Worm (Caenorhabditis elegans) whole organism, L4 larva: ENCODE measurements around the gene R08C7.5.

Source experiments
- F37D6.2 ChIP-seq: sonication (generic microtip); optimal IDR thresholded peaks from 2 replicates; lab custom pipeline; 2016; ENCODE audit warnings: mild to moderate bottlenecking, missing genetic modification characterization, missing compliant biosample characterization
- F49E8.2 ChIP-seq: sonication (generic microtip); optimal IDR thresholded peaks from 2 replicates; lab custom pipeline; 2016; ENCODE audit warnings: missing compliant biosample characterization, mild to moderate bottlenecking, missing genetic modification characterization, borderline replicate concordance
- R02D3.7 ChIP-seq: fragments of 150-350 bp; sonication (generic microtip); optimal IDR thresholded peaks from 3 replicates; lab custom pipeline; 2014; ENCODE audit warnings: missing biosample characterization, missing genetic modification characterization
- T20F7.1 ChIP-seq: fragments of 200-800 bp; sonication (Bioruptor generic); optimal IDR thresholded peaks from 2 replicates; lab custom pipeline; 2018; ENCODE audit warnings: mild to moderate bottlenecking, missing genetic modification characterization, missing compliant biosample characterization
- Y75B8A.6 ChIP-seq: fragments of 200-800 bp; sonication (Bioruptor generic); IDR thresholded peaks from 2 replicates; pipeline ENCODE4 v1.3.6; 2022; ENCODE audit warnings: missing genetic modification reagents, missing genetic modification characterization, missing compliant biosample characterization
- ZK337.2 ChIP-seq: fragments of 200-800 bp; sonication (Bioruptor generic); IDR thresholded peaks from 2 replicates; pipeline ENCODE4 v1.3.6; 2022; ENCODE audit warnings: missing genetic modification reagents, missing genetic modification characterization, missing compliant biosample characterization
- ceh-32 ChIP-seq: sonication (generic microtip); optimal IDR thresholded peaks from 2 replicates; lab custom pipeline; 2016; ENCODE audit warnings: mild to moderate bottlenecking, missing genetic modification characterization, missing compliant biosample characterization; ENCODE audit not compliant: poor library complexity
- ceh-62 ChIP-seq: sonication (generic microtip); optimal IDR thresholded peaks from 2 replicates; lab custom pipeline; 2017; ENCODE audit warnings: missing biosample characterization, missing genetic modification characterization
- ces-1 ChIP-seq: fragments of 150-350 bp; sonication (generic microtip); optimal IDR thresholded peaks from 4 replicates; lab custom pipeline; 2014; ENCODE audit warnings: missing biosample characterization, missing genetic modification reagents, missing genetic modification characterization
- cey-2 ChIP-seq: sonication (generic microtip); optimal IDR thresholded peaks from 3 replicates; lab custom pipeline; 2017; ENCODE audit warnings: missing genetic modification characterization, mild to moderate bottlenecking, missing compliant biosample characterization, antibody characterized with exemption, borderline replicate concordance; ENCODE audit not compliant: insufficient read depth
- ctbp-1 ChIP-seq: fragments of 200-800 bp; sonication (Bioruptor generic); IDR thresholded peaks from 2 replicates; pipeline ENCODE4 v1.3.6; 2022; ENCODE audit warnings: missing genetic modification reagents, missing genetic modification characterization, missing compliant biosample characterization
- daf-12 ChIP-seq: fragments of 150-350 bp; optimal IDR thresholded peaks from 2 replicates; lab custom pipeline; 2014; ENCODE audit warnings: missing biosample characterization, missing genetic modification reagents, missing genetic modification characterization
- daf-8 ChIP-seq: fragments of 200-800 bp; sonication (Bioruptor generic); IDR thresholded peaks from 2 replicates; pipeline ENCODE4 v1.3.6; 2022; ENCODE audit warnings: missing genetic modification characterization, missing compliant biosample characterization
- dmd-6 ChIP-seq: fragments of 200-800 bp; sonication (Bioruptor generic); IDR thresholded peaks from 2 replicates; pipeline ENCODE4 v1.3.6; 2022; ENCODE audit warnings: missing genetic modification reagents, missing genetic modification characterization, missing compliant biosample characterization
- dmd-8 ChIP-seq: fragments of 200-800 bp; sonication (Bioruptor generic); IDR thresholded peaks from 2 replicates; pipeline ENCODE4 v1.3.6; 2022; ENCODE audit warnings: missing genetic modification characterization, missing compliant biosample characterization
- dmd-9 ChIP-seq: fragments of 200-800 bp; sonication (Bioruptor generic); IDR thresholded peaks from 2 replicates; pipeline ENCODE4 v1.3.6; 2022; ENCODE audit warnings: missing genetic modification reagents, missing genetic modification characterization, missing compliant biosample characterization
- dve-1 ChIP-seq: sonication (generic microtip); optimal IDR thresholded peaks from 2 replicates; lab custom pipeline; 2017; ENCODE audit warnings: antibody characterized with exemption, mild to moderate bottlenecking, missing genetic modification characterization, missing compliant biosample characterization; ENCODE audit not compliant: insufficient read depth
- egl-27 ChIP-seq: sonication (generic microtip); optimal IDR thresholded peaks from 3 replicates; lab custom pipeline; 2017; ENCODE audit warnings: missing biosample characterization, missing genetic modification reagents, missing genetic modification characterization
- egl-43 ChIP-seq: fragments of 200-800 bp; sonication (Bioruptor generic); IDR thresholded peaks from 2 replicates; pipeline ENCODE4 v1.3.6; 2022; ENCODE audit warnings: missing genetic modification reagents, missing genetic modification characterization, missing compliant biosample characterization
- fkh-10 ChIP-seq: fragments of 150-350 bp; optimal IDR thresholded peaks from 2 replicates; lab custom pipeline; 2014; ENCODE audit warnings: missing biosample characterization, missing genetic modification reagents, missing genetic modification characterization
- fos-1 ChIP-seq: fragments of 150-350 bp; optimal IDR thresholded peaks from 2 replicates; lab custom pipeline; 2014; ENCODE audit warnings: missing biosample characterization, missing genetic modification characterization
- hlh-30 ChIP-seq: sonication (generic microtip); optimal IDR thresholded peaks from 2 replicates; lab custom pipeline; 2017; ENCODE audit warnings: antibody characterized with exemption, mild to moderate bottlenecking, missing genetic modification characterization, missing compliant biosample characterization; ENCODE audit not compliant: insufficient read depth
- hmg-1.1 ChIP-seq: fragments of 200-800 bp; sonication (Bioruptor generic); IDR thresholded peaks from 2 replicates; pipeline ENCODE4 v1.3.6; 2022; ENCODE audit warnings: missing genetic modification reagents, missing genetic modification characterization, missing compliant biosample characterization
- jun-1 ChIP-seq: fragments of 150-350 bp; optimal IDR thresholded peaks from 2 replicates; lab custom pipeline; 2014; ENCODE audit warnings: missing biosample characterization, missing genetic modification reagents, missing genetic modification characterization
- lim-7 ChIP-seq: fragments of 200-800 bp; sonication (Bioruptor generic); IDR thresholded peaks from 2 replicates; pipeline ENCODE4 v1.3.6; 2022; ENCODE audit warnings: missing genetic modification characterization, missing compliant biosample characterization
- lin-1 ChIP-seq: fragments of 200-800 bp; sonication (Bioruptor generic); IDR thresholded peaks from 2 replicates; pipeline ENCODE4 v1.3.6; 2022; ENCODE audit warnings: missing genetic modification reagents, missing genetic modification characterization, missing compliant biosample characterization
- lin-15B ChIP-seq: fragments of 150-350 bp; sonication (generic microtip); optimal IDR thresholded peaks from 3 replicates; lab custom pipeline; 2014; ENCODE audit warnings: missing biosample characterization, missing genetic modification characterization
- lin-38 ChIP-seq: fragments of 200-800 bp; sonication (Bioruptor generic); IDR thresholded peaks from 2 replicates; pipeline ENCODE4 v1.3.6; 2022; ENCODE audit warnings: missing genetic modification reagents, missing genetic modification characterization, missing compliant biosample characterization
- lir-3 ChIP-seq: sonication (generic microtip); optimal IDR thresholded peaks from 2 replicates; lab custom pipeline; 2016; ENCODE audit warnings: mild to moderate bottlenecking, missing genetic modification characterization, missing compliant biosample characterization
- lsy-2 ChIP-seq, 2 experiments: fragments of 150-350 bp in 1 of 2; sonication (generic microtip) in 1 of 2; optimal IDR thresholded peaks; 2 replicates each; lab custom pipeline; 2014 to 2017; ENCODE audit warnings: missing biosample characterization in 2 of 2, missing genetic modification characterization in 2 of 2
- madf-5 ChIP-seq, 2 experiments: fragments of 200-800 bp; sonication (Bioruptor generic); IDR thresholded peaks; 2 replicates each; pipeline ENCODE4 v1.3.6; 2022; ENCODE audit warnings: missing compliant biosample characterization in 2 of 2, missing genetic modification characterization in 2 of 2
- mep-1 ChIP-seq: fragments of 150-350 bp; sonication (generic microtip); optimal IDR thresholded peaks from 3 replicates; lab custom pipeline; 2014; ENCODE audit warnings: missing biosample characterization, missing genetic modification characterization
- nhr-102 ChIP-seq: sonication (generic microtip); optimal IDR thresholded peaks from 2 replicates; lab custom pipeline; 2016; ENCODE audit warnings: mild to moderate bottlenecking, missing genetic modification characterization, moderate library complexity, missing compliant biosample characterization
- nhr-11 ChIP-seq: fragments of 150-350 bp; optimal IDR thresholded peaks from 2 replicates; lab custom pipeline; 2014; ENCODE audit warnings: missing biosample characterization, missing genetic modification characterization
- nhr-111 ChIP-seq: fragments of 200-800 bp; sonication (Bioruptor generic); optimal IDR thresholded peaks from 2 replicates; lab custom pipeline; 2018; ENCODE audit warnings: mild to moderate bottlenecking, missing genetic modification characterization, missing compliant biosample characterization
- nhr-237 ChIP-seq: sonication (generic microtip); optimal IDR thresholded peaks from 2 replicates; lab custom pipeline; 2017; ENCODE audit warnings: missing biosample characterization, missing genetic modification characterization
- nhr-28 ChIP-seq: fragments of 150-350 bp; optimal IDR thresholded peaks from 2 replicates; lab custom pipeline; 2014; ENCODE audit warnings: missing biosample characterization, missing genetic modification characterization
- nhr-48 ChIP-seq: sonication (generic microtip); optimal IDR thresholded peaks from 2 replicates; lab custom pipeline; 2016; ENCODE audit warnings: mild to moderate bottlenecking, missing genetic modification characterization, missing compliant biosample characterization
- nhr-76 ChIP-seq: fragments of 150-350 bp; optimal IDR thresholded peaks from 2 replicates; lab custom pipeline; 2014; ENCODE audit warnings: missing biosample characterization, missing genetic modification characterization
- nhr-77 ChIP-seq: fragments of 150-350 bp; optimal IDR thresholded peaks from 2 replicates; lab custom pipeline; 2014; ENCODE audit warnings: missing biosample characterization, missing genetic modification characterization
- pha-4 ChIP-seq, 2 experiments: fragments of 150-350 bp in 1 of 2; fragments of 200-800 bp in 1 of 2; sonication (Bioruptor generic) in 1 of 2; IDR thresholded peaks in 1 of 2; optimal IDR thresholded peaks in 1 of 2; 2 replicates each; pipeline versions ENCODE4 v1.3.6 to Lab custom; 2014 to 2022; ENCODE audit warnings: missing genetic modification characterization in 2 of 2, missing genetic modification reagents in 2 of 2, missing biosample characterization in 1 of 2, missing compliant biosample characterization in 1 of 2
- php-3 ChIP-seq: fragments of 200-800 bp; sonication (Bioruptor generic); IDR thresholded peaks from 2 replicates; pipeline ENCODE4 v1.3.6; 2022; ENCODE audit warnings: missing genetic modification reagents, missing genetic modification characterization, missing compliant biosample characterization
- skn-1 ChIP-seq: fragments of 150-350 bp; optimal IDR thresholded peaks from 2 replicates; lab custom pipeline; 2014; ENCODE audit warnings: missing biosample characterization, missing genetic modification characterization
- snpc-1.2 ChIP-seq: fragments of 200-800 bp; sonication (Bioruptor generic); IDR thresholded peaks from 2 replicates; pipeline ENCODE4 v1.3.6; 2022; ENCODE audit warnings: missing genetic modification reagents, missing genetic modification characterization, missing compliant biosample characterization
- snpc-4 ChIP-seq: fragments of 150-350 bp; optimal IDR thresholded peaks from 2 replicates; lab custom pipeline; 2014; ENCODE audit warnings: missing biosample characterization, missing genetic modification characterization
- unc-39 ChIP-seq: sonication (generic microtip); optimal IDR thresholded peaks from 2 replicates; lab custom pipeline; 2017; ENCODE audit warnings: missing biosample characterization, missing genetic modification characterization
- zfp-2 ChIP-seq: sonication (generic microtip); optimal IDR thresholded peaks from 2 replicates; lab custom pipeline; 2016; ENCODE audit warnings: mild to moderate bottlenecking, missing genetic modification characterization, missing compliant biosample characterization
- zfp-3 ChIP-seq: fragments of 200-800 bp; sonication (Bioruptor generic); conservative IDR thresholded peaks from 2 replicates; pipeline ENCODE4 v1.3.6; 2022; ENCODE audit warnings: missing genetic modification reagents, missing genetic modification characterization, missing compliant biosample characterization
- ztf-11 ChIP-seq: fragments of 150-350 bp; optimal IDR thresholded peaks from 2 replicates; lab custom pipeline; 2014; ENCODE audit warnings: missing biosample characterization, missing genetic modification characterization

Gene R08C7.5

DNA sequence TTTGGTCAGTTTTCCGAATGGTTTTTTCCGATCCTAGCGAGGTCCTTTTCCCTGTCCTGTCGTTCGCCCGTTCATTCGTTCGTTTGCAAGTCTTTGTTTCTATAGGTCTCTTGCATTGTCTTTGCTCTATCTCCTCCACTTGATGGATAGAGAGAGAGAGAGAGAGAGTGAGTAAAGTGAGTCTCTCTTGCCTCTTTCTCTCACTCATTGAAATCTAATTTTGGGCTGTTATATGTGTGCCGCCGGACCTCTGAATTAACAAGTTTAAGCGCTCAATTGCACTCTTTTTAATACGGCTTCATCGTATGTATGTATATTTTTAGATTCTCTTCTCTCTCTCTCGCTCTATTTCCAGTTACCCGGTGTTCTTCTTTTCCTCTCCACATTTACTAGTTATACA, 26.2 kb upstream of the R08C7.5 start (continued):
- TF ChIP-seq snpc-4 (no peak), jun-1 (no peak), dmd-6 (GFP tag; lab: Robert Waterston, UW) (no peak), pha-4 (GFP tag; IDR thresholded peaks at IDR 0.05; lab: Robert Waterston, UW) (no peak), pha-4 (tag; optimal IDR thresholded peaks at IDR 0.05; lab: Kevin White, UChicago) (no peak), lim-7 (GFP tag; lab: Robert Waterston, UW) (0 out of 2 replicates have a peak, but pooled peaks have one; percentile 12), dve-1 (tag; lab: Kevin White, UChicago) (no peak), madf-5 (GFP tag; IDR thresholded peaks at IDR 0.05; lab: Robert Waterston, UW) (no peak), php-3 (GFP tag; lab: Robert Waterston, UW) (no peak), ztf-11 (tag; lab: Kevin White, UChicago) (no peak), nhr-28 (tag; lab: Kevin White, UChicago) (peak; percentile 3), F49E8.2 (tag; lab: Kevin White, UChicago) (no peak), ctbp-1 (GFP tag; lab: Robert Waterston, UW) (0 out of 2 replicates have a peak, but pooled peaks have one; percentile 41), lin-15B (tag; lab: Kevin White, UChicago) (no peak), nhr-76 (tag; lab: Kevin White, UChicago) (no peak), zfp-3 (GFP tag; lab: Robert Waterston, UW) (no peak), ces-1 (GFP tag; lab: Kevin White, UChicago) (peak; percentile 73), ceh-32 (tag; lab: Kevin White, UChicago) (no peak), nhr-237 (tag; lab: Kevin White, UChicago) (no peak), R02D3.7 (tag; lab: Kevin White, UChicago) (no peak), lin-1 (GFP tag; lab: Robert Waterston, UW) (no peak), unc-39 (tag; lab: Kevin White, UChicago) (no peak), hmg-1.1 (GFP tag; lab: Robert Waterston, UW) (0 out of 2 replicates have a peak, but pooled peaks have one; percentile 16), T20F7.1 (no peak), nhr-48 (tag; lab: Kevin White, UChicago) (no peak), F37D6.2 (tag; lab: Kevin White, UChicago) (no peak)
- TF ChIP-seq, all 104 proteins: peak for 12

DNA sequence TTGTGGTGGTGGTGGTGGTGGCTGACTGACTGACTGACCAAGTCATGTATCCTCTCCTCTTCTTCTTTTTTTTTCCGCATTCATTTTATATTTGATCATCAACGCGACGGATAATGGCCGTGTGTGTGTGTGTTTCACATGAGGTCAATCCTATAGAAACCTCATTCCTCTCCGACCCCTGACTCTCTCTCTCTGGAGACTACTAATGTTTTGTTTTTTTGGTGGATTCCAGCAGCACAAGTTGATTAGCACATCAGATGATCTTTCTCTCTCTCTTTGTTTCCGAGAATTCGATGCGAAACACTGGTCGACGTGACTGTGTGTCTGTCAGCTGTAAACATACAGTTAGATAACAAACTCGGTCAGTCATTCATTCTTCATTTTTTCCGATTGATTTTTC, 24.9 kb upstream of the R08C7.5 start, which contains the start of gene Y24D9A.7:
Gene Y24D9A.7, minus strand, starts transcription at position 46 of the 400 bp plus-strand sequence.
- no peak for TF ChIP-seq ceh-62 (tag; lab: Kevin White, UChicago)
- peak in 1 of 2 experiments; percentile 29 for TF ChIP-seq lsy-2 (tag; optimal IDR thresholded peaks at IDR 0.05; lab: Kevin White, UChicago)
- no peak for TF ChIP-seq cey-2 (tag; lab: Kevin White, UChicago)
- TF ChIP-seq dmd-9 (GFP tag; lab: Robert Waterston, UW): no peak
- no peak for TF ChIP-seq ZK337.2 (GFP tag; lab: Robert Waterston, UW)
- TF ChIP-seq hlh-30: peak; percentile 93
- no peak for TF ChIP-seq skn-1
- no peak for TF ChIP-seq fkh-10
- TF ChIP-seq egl-43 (GFP tag; lab: Robert Waterston, UW): no peak
- TF ChIP-seq lin-15B (tag; lab: Kevin White, UChicago): no peak
- TF ChIP-seq zfp-2 (tag; lab: Kevin White, UChicago): no peak
- no peak for TF ChIP-seq snpc-1.2 (GFP tag; lab: Robert Waterston, UW)
- TF ChIP-seq ceh-32 (tag; lab: Kevin White, UChicago): no peak
- TF ChIP-seq mep-1 (tag; lab: Kevin White, UChicago): peak; percentile 18
- no peak for TF ChIP-seq dmd-8 (GFP tag; lab: Robert Waterston, UW)
- no peak for TF ChIP-seq lin-38
- TF ChIP-seq Y75B8A.6 (GFP tag; lab: Robert Waterston, UW): no peak
- no peak for TF ChIP-seq nhr-77
- TF ChIP-seq fos-1 (tag; lab: Kevin White, UChicago): no peak
- peak; percentile 13 for TF ChIP-seq nhr-11 (tag; lab: Kevin White, UChicago)
- peak; percentile 19 for TF ChIP-seq nhr-102
- no peak for TF ChIP-seq daf-8 (GFP tag; lab: Robert Waterston, UW)
- TF ChIP-seq nhr-111 (GFP tag; lab: Kevin White, UChicago): no peak
- no peak for TF ChIP-seq jun-1
- TF ChIP-seq F49E8.2 (tag; lab: Kevin White, UChicago): no peak
- TF ChIP-seq egl-27 (tag; lab: Kevin White, UChicago): no peak
- peak; percentile 54 for TF ChIP-seq dve-1 (tag; lab: Kevin White, UChicago)
- no peak for TF ChIP-seq lir-3
- no peak for TF ChIP-seq R02D3.7 (tag; lab: Kevin White, UChicago)
- TF ChIP-seq zfp-3 (GFP tag; lab: Robert Waterston, UW): no peak
- TF ChIP-seq daf-12 (tag; lab: Kevin White, UChicago): no peak
